Fruit fly (Drosophila melanogaster): ENCODE measurements around the gene Polr2I.

dm6 chr3R:14346838-14347745 lies 38.2 kb downstream of the Polr2I start:
- TF ChIP-seq psq (optimal IDR thresholded peaks at IDR 0.05) (no peak), CG8478 (optimal IDR thresholded peaks at IDR 0.05) (no peak), usp (GFP tag; optimal IDR thresholded peaks at IDR 0.05) (no peak)

Measured in whole organism.